Worm (Caenorhabditis elegans): ENCODE measurements around the gene F28E10.1.
A peak's percentile ranks its signal among the peaks of the same experiment; 100 is the strongest.

Gene F28E10.1

ce11 chrIV:4587532-4587931 is 18.9 kb downstream of the F28E10.1 start:
- TF ChIP-seq madf-3 (GFP tag; IDR thresholded peaks at IDR 0.05) (no peak), attf-6 (GFP tag; IDR thresholded peaks at IDR 0.05) (no peak), F37B4.10 (GFP tag; IDR thresholded peaks at IDR 0.05) (no peak), xnd-1 (tag; optimal IDR thresholded peaks at IDR 0.05) (no peak), ceh-100 (GFP tag; IDR thresholded peaks at IDR 0.05) (no peak), hmg-1.2 (GFP tag; IDR thresholded peaks at IDR 0.05) (no peak), nhr-27 (tag; optimal IDR thresholded peaks at IDR 0.05) (no peak)

- no peak for TF ChIP-seq B0261.1 (tag; optimal IDR thresholded peaks at IDR 0.05)
- TF ChIP-seq akir-1 (GFP tag; optimal IDR thresholded peaks at IDR 0.05): no peak
- TF ChIP-seq ceh-27 (GFP tag; optimal IDR thresholded peaks at IDR 0.05): no peak
- TF ChIP-seq nhr-90 (tag; optimal IDR thresholded peaks at IDR 0.05): no peak
- no peak for TF ChIP-seq sptf-2 (GFP tag; optimal IDR thresholded peaks at IDR 0.05)
- no peak for TF ChIP-seq tbp1 (GFP tag; optimal IDR thresholded peaks at IDR 0.05)
- TF ChIP-seq attf-6 (GFP tag; IDR thresholded peaks at IDR 0.05): no peak
- no peak for TF ChIP-seq rcor-1 (GFP tag; IDR thresholded peaks at IDR 0.05)
- no peak for TF ChIP-seq F37B4.10 (GFP tag; IDR thresholded peaks at IDR 0.05)
- no peak for TF ChIP-seq gei-17 (GFP tag; optimal IDR thresholded peaks at IDR 0.05)
Measured at ce11 chrIV:4588408-4588807, 19.8 kb downstream of the F28E10.1 start.

ce11 chrIV:4596824-4597223 is 28.2 kb downstream of the F28E10.1 start, which contains the start of gene F19C7.3:
F19C7.3 (plus strand) TSS chrIV:4597124.
- TF ChIP-seq rec-8 (tag; optimal IDR thresholded peaks at IDR 0.05) (no peak), hmg-20 (GFP tag; IDR thresholded peaks at IDR 0.05) (no peak), him-1 (tag; optimal IDR thresholded peaks at IDR 0.05) (no peak), ekl-4 (GFP tag; IDR thresholded peaks at IDR 0.05) (no peak), somi-1 (GFP tag; optimal IDR thresholded peaks at IDR 0.05) (no peak), nhr-179 (tag; optimal IDR thresholded peaks at IDR 0.05) (no peak), sea-2 (GFP tag; IDR thresholded peaks at IDR 0.05) (no peak), bed-1 (GFP tag; IDR thresholded peaks at IDR 0.05) (no peak), F23B12.7 (tag; optimal IDR thresholded peaks at IDR 0.05; ENCODE audit: insufficient read depth) (no peak), atf-7 (tag; optimal IDR thresholded peaks at IDR 0.05) (no peak), lin-26 (GFP tag; IDR thresholded peaks at IDR 0.05) (no peak), Y67H2A.10 (GFP tag; conservative IDR thresholded peaks at IDR 0.05) (no peak), rpc-1 (optimal IDR thresholded peaks at IDR 0.05) (no peak), rpc-1 (tag; optimal IDR thresholded peaks at IDR 0.05) (no peak)

- TF ChIP-seq B0336.3 (GFP tag; IDR thresholded peaks at IDR 0.05) (no peak), lin-26 (GFP tag; IDR thresholded peaks at IDR 0.05) (no peak), nhr-80 (tag; optimal IDR thresholded peaks at IDR 0.05) (peak; percentile 20)
Measured at ce11 chrIV:4599352-4600004, 30.8 kb downstream of the F28E10.1 start, which contains the start of gene F19C7.2. F19C7.2 (plus strand) TSS chrIV:4599954.

ce11 chrIV:4602565-4602964 is 33.9 kb downstream of the F28E10.1 start, which contains the start of gene F19C7.4:
F19C7.4 (plus strand) TSS chrIV:4602865.
- TF ChIP-seq B0336.3 (GFP tag; IDR thresholded peaks at IDR 0.05): no peak
- TF ChIP-seq egl-44 (GFP tag; IDR thresholded peaks at IDR 0.05): no peak
- TF ChIP-seq D2030.7 (GFP tag; IDR thresholded peaks at IDR 0.05): no peak
- no peak for TF ChIP-seq T07F8.4 (tag; optimal IDR thresholded peaks at IDR 0.05)
- TF ChIP-seq dpl-1 (GFP tag; optimal IDR thresholded peaks at IDR 0.05): no peak
- no peak for TF ChIP-seq Y79H2A.3 (GFP tag; conservative IDR thresholded peaks at IDR 0.05)
- TF ChIP-seq attf-6 (GFP tag; IDR thresholded peaks at IDR 0.05): no peak
- no peak for TF ChIP-seq F22D6.2 (tag; optimal IDR thresholded peaks at IDR 0.05)
- TF ChIP-seq ztf-6 (GFP tag; IDR thresholded peaks at IDR 0.05): no peak
- TF ChIP-seq lin-40 (tag; optimal IDR thresholded peaks at IDR 0.05): no peak
- no peak for TF ChIP-seq snpc-3.4 (tag; optimal IDR thresholded peaks at IDR 0.05)

All from whole organism, young adult.